Worm (Caenorhabditis elegans): Measurements from ENCODE around the gene asb-2.

asb-2 gene

DNA sequence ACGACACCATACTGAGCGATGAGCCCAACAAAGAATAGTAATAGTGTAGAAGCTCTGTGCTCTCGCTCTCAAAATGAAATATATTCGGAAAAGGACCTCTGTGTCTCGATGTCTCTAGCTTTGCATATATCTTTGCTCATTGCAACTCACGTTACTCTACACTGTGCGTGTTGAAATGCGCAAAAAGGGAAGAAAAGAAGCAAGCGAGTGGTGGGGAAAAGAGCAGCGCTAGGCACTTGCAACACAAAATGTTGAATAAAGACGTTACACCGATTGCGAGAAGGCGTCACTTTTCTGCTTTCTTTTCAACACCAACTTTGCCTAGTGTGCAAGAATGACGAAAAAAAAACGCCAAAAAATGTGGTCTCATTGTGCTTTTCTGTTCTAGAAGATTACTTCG lies 35.0 kb upstream of the asb-2 start:
- TF ChIP-seq lsy-2 (tag; optimal IDR thresholded peaks at IDR 0.05) = peak in 1 of 2 experiments; percentile 3
- TF ChIP-seq hif-1 (tag; optimal IDR thresholded peaks at IDR 0.05) = no peak
- TF ChIP-seq fkh-10 (GFP tag; optimal IDR thresholded peaks at IDR 0.05) = peak; percentile 28
- peak in 1 of 2 experiments; percentile 84 for TF ChIP-seq unc-62 (GFP tag; optimal IDR thresholded peaks at IDR 0.05 in 1 of 2)
- TF ChIP-seq unc-62 (tag; optimal IDR thresholded peaks at IDR 0.05) = no peak
- no peak for TF ChIP-seq egl-43 (GFP tag; IDR thresholded peaks at IDR 0.05)

DNA sequence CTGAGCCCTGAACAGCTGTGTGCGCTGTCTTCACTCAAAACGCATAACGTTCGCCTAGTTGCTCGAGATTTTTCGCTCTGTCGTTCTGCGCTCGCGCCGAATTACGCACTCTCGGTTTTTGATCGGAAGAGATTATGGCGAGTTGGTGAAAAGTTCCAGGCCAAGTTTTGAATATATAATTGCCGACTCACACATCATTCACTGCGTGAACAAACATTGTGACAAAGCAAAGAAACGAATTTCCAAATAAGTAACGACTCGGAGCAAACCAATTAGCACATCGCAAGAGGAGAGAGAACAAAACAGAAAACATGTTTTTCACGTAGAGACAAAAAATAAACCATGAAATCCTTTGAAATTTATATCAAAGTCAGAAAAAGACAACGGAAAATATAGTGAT lies 34.2 kb upstream of the asb-2 start:
- TF ChIP-seq madf-5 (GFP tag; IDR thresholded peaks at IDR 0.05) (0 out of 4 replicates have a peak, but pooled peaks of 1 of the 2 experiments have one; percentile 55), nhr-77 (tag; optimal IDR thresholded peaks at IDR 0.05) (no peak), unc-62 (GFP tag; optimal IDR thresholded peaks at IDR 0.05 in 1 of 2) (peak in 1 of 2 experiments; percentile 80), unc-62 (tag; optimal IDR thresholded peaks at IDR 0.05) (no peak)

DNA sequence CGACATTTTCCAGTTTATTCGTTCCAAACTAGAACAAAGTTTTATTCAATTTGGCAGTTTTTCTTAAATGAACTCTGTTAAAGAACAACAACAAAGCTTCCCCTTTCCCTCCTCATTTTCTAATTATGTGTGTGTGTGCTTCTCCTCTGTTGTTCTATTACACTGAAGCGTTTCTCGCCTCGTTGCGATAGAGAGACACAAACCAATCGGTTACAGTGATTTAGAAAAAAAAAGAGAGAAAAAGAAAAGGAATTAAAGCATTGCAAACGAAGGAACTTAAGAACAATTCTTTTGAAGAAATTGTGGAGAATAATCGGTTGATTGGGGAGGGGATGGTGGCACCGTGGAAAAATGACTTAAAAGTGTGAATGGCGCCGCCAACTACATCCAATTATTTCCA lies 32.0 kb upstream of the asb-2 start, which contains the start of gene cest-26:
Gene cest-26, minus strand, starts transcription at position 101 of the 400 bp plus-strand sequence.
- TF ChIP-seq daf-16 (GFP tag; optimal IDR thresholded peaks at IDR 0.05) = no peak
- TF ChIP-seq daf-16 (tag; optimal IDR thresholded peaks at IDR 0.05) = peak; percentile 41
- no peak for TF ChIP-seq gei-8 (GFP tag; optimal IDR thresholded peaks at IDR 0.05)
- TF ChIP-seq pqm-1 (tag; optimal IDR thresholded peaks at IDR 0.05) = peak; percentile 31
- TF ChIP-seq Y75B8A.6 (GFP tag; IDR thresholded peaks at IDR 0.05) = no peak
- peak; percentile 15 for TF ChIP-seq nhr-28 (tag; optimal IDR thresholded peaks at IDR 0.05)

DNA sequence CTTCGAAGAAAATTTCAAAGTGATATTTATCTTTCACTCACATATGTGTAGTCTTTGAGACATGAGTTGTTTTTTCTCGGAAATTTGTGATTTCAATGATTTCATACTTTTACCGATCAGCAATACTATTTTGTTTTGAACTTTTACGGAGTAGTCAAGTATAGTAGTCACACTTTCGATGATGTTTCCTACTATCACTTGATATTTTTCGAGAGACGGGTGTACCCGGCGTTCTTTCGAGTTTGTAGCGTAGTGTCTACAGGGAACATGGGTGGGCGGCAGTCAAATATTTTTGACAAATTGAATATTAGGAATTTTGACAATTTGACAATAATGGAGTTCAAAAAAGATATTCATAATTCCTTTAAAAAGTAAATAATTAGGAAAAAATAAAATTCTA lies 30.7 kb upstream of the asb-2 start:
- TF ChIP-seq Y105C5A.15 (GFP tag; IDR thresholded peaks at IDR 0.05) = no peak
- no peak for TF ChIP-seq R02D3.7 (tag; optimal IDR thresholded peaks at IDR 0.05)
- no peak for TF ChIP-seq nhr-11 (tag; optimal IDR thresholded peaks at IDR 0.05)
- TF ChIP-seq nhr-237 (tag; optimal IDR thresholded peaks at IDR 0.05) = no peak
- TF ChIP-seq snpc-1.2 (GFP tag; IDR thresholded peaks at IDR 0.05) = no peak
- no peak for TF ChIP-seq daf-8 (GFP tag; IDR thresholded peaks at IDR 0.05)
- no peak for TF ChIP-seq ctbp-1 (GFP tag; IDR thresholded peaks at IDR 0.05)
- no peak for TF ChIP-seq unc-62 (GFP tag; optimal IDR thresholded peaks at IDR 0.05 in 1 of 2)
- no peak for TF ChIP-seq unc-62 (tag; optimal IDR thresholded peaks at IDR 0.05)
- TF ChIP-seq mxl-3 (GFP tag; optimal IDR thresholded peaks at IDR 0.05) = no peak
- TF ChIP-seq mxl-2 (GFP tag; conservative IDR thresholded peaks at IDR 0.05) = no peak
- no peak for TF ChIP-seq gei-8 (GFP tag; optimal IDR thresholded peaks at IDR 0.05)
- no peak for TF ChIP-seq lin-29 (GFP tag; IDR thresholded peaks at IDR 0.05)
- TF ChIP-seq lin-39 (tag; optimal IDR thresholded peaks at IDR 0.05) = no peak
- peak; percentile 24 for TF ChIP-seq hlh-11 (tag; optimal IDR thresholded peaks at IDR 0.05)
- TF ChIP-seq ztf-11 (tag; optimal IDR thresholded peaks at IDR 0.05) = no peak
- TF ChIP-seq ceh-82 (tag; optimal IDR thresholded peaks at IDR 0.05) = no peak
- TF ChIP-seq nhr-28 (tag; optimal IDR thresholded peaks at IDR 0.05) = peak; percentile 99
- no peak for TF ChIP-seq zip-11 (GFP tag; IDR thresholded peaks at IDR 0.05)
- peak; percentile 2 for TF ChIP-seq hlh-30 (tag; optimal IDR thresholded peaks at IDR 0.05; ENCODE audit: insufficient read depth)
- TF ChIP-seq daf-16 (GFP tag; optimal IDR thresholded peaks at IDR 0.05) = no peak
- TF ChIP-seq daf-16 (tag; optimal IDR thresholded peaks at IDR 0.05) = peak; percentile 28
- TF ChIP-seq aha-1 (tag) = peak; percentile 50
- TF ChIP-seq nhr-76 (tag; optimal IDR thresholded peaks at IDR 0.05) = no peak

DNA sequence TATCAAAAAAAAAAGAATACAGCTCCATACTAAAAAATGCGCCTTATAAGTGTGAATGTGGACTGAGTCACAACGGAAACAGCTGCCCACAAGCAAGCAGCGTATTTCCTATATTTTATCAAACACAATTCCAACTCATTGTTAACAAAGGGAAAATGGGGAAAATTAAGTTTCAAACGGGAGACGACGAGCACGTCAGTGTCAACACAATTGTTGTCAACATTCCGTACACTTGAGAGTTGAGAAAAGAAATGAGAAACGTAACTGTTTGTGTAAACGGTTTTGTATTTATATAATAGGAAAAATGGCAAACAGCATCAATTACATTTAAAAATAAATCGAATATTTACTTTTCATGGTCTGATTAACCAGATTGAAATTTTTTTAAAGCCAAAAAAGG lies 29.9 kb upstream of the asb-2 start:
- TF ChIP-seq pha-4 (GFP tag; IDR thresholded peaks at IDR 0.05) = no peak
- TF ChIP-seq pha-4 (tag; optimal IDR thresholded peaks at IDR 0.05) = peak; percentile 61
- TF ChIP-seq ama-1 (optimal IDR thresholded peaks at IDR 0.05) = no peak
- TF ChIP-seq daf-16 (GFP tag; optimal IDR thresholded peaks at IDR 0.05) = no peak
- TF ChIP-seq daf-16 (tag; optimal IDR thresholded peaks at IDR 0.05) = peak; percentile 80
